Fruit fly (Drosophila melanogaster) whole organism, embryonic: ENCODE data around the gene Trs20.

Experiments
- BEAF-32 ChIP-seq: fragments of 200-800 bp; sonication (Bioruptor generic); optimal IDR thresholded peaks from 3 replicates; lab custom pipeline; 2017; ENCODE audit warnings: missing biosample characterization, missing genetic modification characterization, mild to moderate bottlenecking, moderate library complexity, missing genetic modification reagents
- Blimp-1 ChIP-seq: fragments of 200-800 bp; sonication (Bioruptor generic); optimal IDR thresholded peaks from 3 replicates; lab custom pipeline; 2018; ENCODE audit warnings: missing biosample characterization, missing genetic modification characterization, mild to moderate bottlenecking, moderate library complexity, missing genetic modification reagents
- CG11695 ChIP-seq: fragments of 200-800 bp; sonication (Bioruptor generic); IDR thresholded peaks from 3 replicates; pipeline ENCODE4 v1.3.6; 2022; ENCODE audit warnings: missing biosample characterization, missing genetic modification characterization
- CG13123 ChIP-seq: fragments of 200-800 bp; sonication (Bioruptor generic); optimal IDR thresholded peaks from 2 replicates; lab custom pipeline; 2016; ENCODE audit warnings: missing biosample characterization, missing genetic modification characterization
- CG13296 ChIP-seq: fragments of 200-800 bp; sonication (Bioruptor generic); optimal IDR thresholded peaks from 3 replicates; lab custom pipeline; 2018; ENCODE audit warnings: missing biosample characterization, mild to moderate bottlenecking, missing genetic modification characterization
- CG14014 ChIP-seq: fragments of 200-800 bp; sonication (Bioruptor generic); IDR thresholded peaks from 2 replicates; pipeline ENCODE4 v1.3.6; 2022; ENCODE audit warnings: missing biosample characterization, missing genetic modification characterization
- CG15073 ChIP-seq: fragments of 200-800 bp; sonication (Bioruptor generic); optimal IDR thresholded peaks from 2 replicates; lab custom pipeline; 2016; ENCODE audit warnings: missing biosample characterization, missing genetic modification characterization
- CG1647 ChIP-seq: fragments of 200-800 bp; sonication (Bioruptor generic); optimal IDR thresholded peaks from 3 replicates; lab custom pipeline; 2016; ENCODE audit warnings: missing biosample characterization, missing genetic modification characterization
- CG2129 ChIP-seq: fragments of 200-800 bp; sonication (Bioruptor generic); IDR thresholded peaks from 2 replicates; pipeline ENCODE4 v1.3.6; 2022; ENCODE audit warnings: missing biosample characterization, missing genetic modification characterization; ENCODE audit not compliant: partially characterized antibody
- CG32767 ChIP-seq: fragments of 200-800 bp; sonication (Bioruptor generic); IDR thresholded peaks from 2 replicates; pipeline ENCODE4 v1.3.6; 2022; ENCODE audit warnings: missing biosample characterization, missing genetic modification characterization
- CG3726 ChIP-seq: fragments of 200-800 bp; sonication (Bioruptor generic); IDR thresholded peaks from 3 replicates; pipeline ENCODE4, ENCODE4 v1.3.6; 2022; ENCODE audit warnings: missing biosample characterization, missing genetic modification characterization
- CG3995 ChIP-seq: fragments of 200-800 bp; sonication (Bioruptor generic); optimal IDR thresholded peaks from 3 replicates; lab custom pipeline; 2016; ENCODE audit warnings: missing biosample characterization, missing genetic modification characterization
- CG7987 ChIP-seq: fragments of 200-800 bp; sonication (Bioruptor generic); optimal IDR thresholded peaks from 2 replicates; lab custom pipeline; 2018; ENCODE audit warnings: missing biosample characterization, mild to moderate bottlenecking, missing genetic modification characterization, moderate library complexity
- CG8388 ChIP-seq: fragments of 200-800 bp; sonication (Bioruptor generic); optimal IDR thresholded peaks from 2 replicates; lab custom pipeline; 2019; ENCODE audit warnings: missing biosample characterization, mild to moderate bottlenecking, missing genetic modification characterization, moderate library complexity
- Chrac-16 ChIP-seq: fragments of 200-800 bp; sonication (Bioruptor generic); optimal IDR thresholded peaks from 3 replicates; lab custom pipeline; 2016; ENCODE audit warnings: missing biosample characterization, missing genetic modification characterization
- D19A ChIP-seq: fragments of 200-800 bp; optimal IDR thresholded peaks from 3 replicates; lab custom pipeline; 2019; ENCODE audit warnings: missing biosample characterization, mild to moderate bottlenecking, missing genetic modification characterization, moderate library complexity
- Doc3 ChIP-seq: fragments of 200-800 bp; sonication (Bioruptor generic); IDR thresholded peaks from 3 replicates; pipeline ENCODE4 v1.3.6; 2022; ENCODE audit warnings: missing biosample characterization, missing genetic modification characterization; ENCODE audit not compliant: partially characterized antibody
- Drgx ChIP-seq: fragments of 200-800 bp; sonication (Bioruptor generic); IDR thresholded peaks from 2 replicates; pipeline ENCODE4 v1.3.6; 2022; ENCODE audit warnings: missing biosample characterization, missing genetic modification characterization
- Fer2 ChIP-seq: fragments of 200-800 bp; sonication (Bioruptor generic); optimal IDR thresholded peaks from 2 replicates; lab custom pipeline; 2018; ENCODE audit warnings: missing biosample characterization, mild to moderate bottlenecking, missing genetic modification characterization, moderate library complexity
- Fer3 ChIP-seq: fragments of 200-800 bp; sonication (Bioruptor generic); optimal IDR thresholded peaks from 2 replicates; lab custom pipeline; 2018; ENCODE audit warnings: missing biosample characterization, mild to moderate bottlenecking, missing genetic modification characterization, moderate library complexity
- Hr78 ChIP-seq, 2 experiments: fragments of 200-800 bp in 1 of 2; fragments of >200 bp in 1 of 2; sonication (Bioruptor generic) in 1 of 2; optimal IDR thresholded peaks; 2 replicates each; lab custom pipeline; 2017 to 2019; ENCODE audit warnings: missing biosample characterization in 2 of 2, missing genetic modification characterization in 2 of 2, mild to moderate bottlenecking in 1 of 2, moderate library complexity in 1 of 2
- MESR4 ChIP-seq: fragments of 200-800 bp; sonication (Bioruptor generic); optimal IDR thresholded peaks from 2 replicates; lab custom pipeline; 2018; ENCODE audit warnings: missing biosample characterization, mild to moderate bottlenecking, missing genetic modification characterization, moderate library complexity
- Mad ChIP-seq: fragments of 200-800 bp; sonication (Bioruptor generic); optimal IDR thresholded peaks from 2 replicates; lab custom pipeline; 2016; ENCODE audit warnings: missing biosample characterization, missing genetic modification characterization
- Max ChIP-seq: fragments of 200-800 bp; sonication (Bioruptor generic); optimal IDR thresholded peaks from 2 replicates; lab custom pipeline; 2016; ENCODE audit warnings: missing biosample characterization, mild to moderate bottlenecking, missing genetic modification characterization
- Mrtf ChIP-seq: fragments of 200-800 bp; sonication (Bioruptor generic); IDR thresholded peaks from 3 replicates; pipeline ENCODE4 v1.3.6; 2022; ENCODE audit warnings: missing biosample characterization, missing genetic modification characterization
- Neu2 ChIP-seq: fragments of 200-800 bp; sonication (Bioruptor generic); optimal IDR thresholded peaks from 3 replicates; lab custom pipeline; 2016; ENCODE audit warnings: missing biosample characterization, missing genetic modification characterization, borderline replicate concordance
- Oli ChIP-seq: fragments of 200-800 bp; sonication (Bioruptor generic); optimal IDR thresholded peaks from 2 replicates; lab custom pipeline; 2018; ENCODE audit warnings: missing biosample characterization, mild to moderate bottlenecking, missing genetic modification characterization, moderate library complexity
- PHDP ChIP-seq: fragments of 200-800 bp; sonication (Bioruptor generic); optimal IDR thresholded peaks from 3 replicates; lab custom pipeline; 2018; ENCODE audit warnings: missing biosample characterization, mild to moderate bottlenecking, missing genetic modification characterization, moderate library complexity
- Xbp1 ChIP-seq: fragments of 200-800 bp; sonication (Bioruptor generic); optimal IDR thresholded peaks from 3 replicates; lab custom pipeline; 2016; ENCODE audit warnings: missing biosample characterization, mild to moderate bottlenecking, missing genetic modification characterization
- bab2 ChIP-seq: fragments of 200-800 bp; sonication (Bioruptor generic); optimal IDR thresholded peaks from 2 replicates; lab custom pipeline; 2016; ENCODE audit warnings: missing biosample characterization, missing genetic modification characterization
- bigmax ChIP-seq: fragments of 200-800 bp; sonication (Bioruptor generic); optimal IDR thresholded peaks from 2 replicates; lab custom pipeline; 2018; ENCODE audit warnings: missing biosample characterization, mild to moderate bottlenecking, missing genetic modification characterization
- chm ChIP-seq: fragments of 200-800 bp; sonication (Bioruptor generic); IDR thresholded peaks from 2 replicates; pipeline ENCODE4 v1.3.6; 2022; ENCODE audit warnings: missing biosample characterization, missing genetic modification characterization
- dysf ChIP-seq: fragments of 200-800 bp; sonication (Bioruptor generic); IDR thresholded peaks from 3 replicates; pipeline ENCODE4 v1.3.6; 2022; ENCODE audit warnings: missing biosample characterization, missing genetic modification characterization
- esg ChIP-seq: fragments of 200-800 bp; sonication (Bioruptor generic); conservative IDR thresholded peaks from 2 replicates; pipeline ENCODE4 v1.3.6; 2022; ENCODE audit warnings: missing biosample characterization, missing genetic modification characterization
- grau ChIP-seq: fragments of 200-800 bp; optimal IDR thresholded peaks from 3 replicates; lab custom pipeline; 2019; ENCODE audit warnings: missing biosample characterization, mild to moderate bottlenecking, missing genetic modification characterization, moderate library complexity
- grn ChIP-seq: fragments of 200-800 bp; sonication (Bioruptor generic); optimal IDR thresholded peaks from 3 replicates; lab custom pipeline; 2017; ENCODE audit warnings: missing biosample characterization, missing genetic modification characterization
- ham ChIP-seq: fragments of 200-800 bp; sonication (Bioruptor generic); IDR thresholded peaks from 2 replicates; pipeline ENCODE4 v1.3.6; 2022; ENCODE audit warnings: missing biosample characterization, missing genetic modification characterization
- hbn ChIP-seq: fragments of 200-800 bp; sonication (Bioruptor generic); IDR thresholded peaks from 2 replicates; pipeline ENCODE4 v1.3.6; 2022; ENCODE audit warnings: missing biosample characterization, missing genetic modification characterization; ENCODE audit not compliant: partially characterized antibody
- hkb ChIP-seq, 2 experiments: fragments of 200-800 bp in 1 of 2; fragments of >200 bp in 1 of 2; sonication (Bioruptor generic) in 1 of 2; IDR thresholded peaks in 1 of 2; optimal IDR thresholded peaks in 1 of 2; 2 replicates each; pipeline versions ENCODE4 v1.3.6 to Lab custom; 2017 to 2022; ENCODE audit warnings: missing biosample characterization in 1 of 2, missing genetic modification characterization in 1 of 2
- ken ChIP-seq: fragments of 200-800 bp; sonication (Bioruptor generic); IDR thresholded peaks from 3 replicates; pipeline ENCODE4 v1.3.6; 2022; ENCODE audit warnings: missing biosample characterization, missing genetic modification characterization
- odd ChIP-seq: fragments of 200-800 bp; sonication (Bioruptor generic); optimal IDR thresholded peaks from 2 replicates; lab custom pipeline; 2017; ENCODE audit warnings: missing biosample characterization, mild to moderate bottlenecking, missing genetic modification characterization
- pan ChIP-seq, 4 experiments: fragments of >200 bp in 3 of 4; fragments of 200-800 bp in 1 of 4; sonication (Bioruptor generic) in 1 of 4; optimal IDR thresholded peaks in 3 of 4; IDR thresholded peaks in 1 of 4; 2 replicates each; pipeline versions ENCODE4 v1.3.6 to Lab custom; 2017 to 2022; ENCODE audit warnings: missing biosample characterization in 2 of 4, missing genetic modification characterization in 2 of 4, mixed read lengths in 1 of 4
- prd ChIP-seq, 3 experiments: fragments of >200 bp in 2 of 3; fragments of 200-800 bp in 1 of 3; sonication (Bioruptor generic) in 1 of 3; optimal IDR thresholded peaks in 2 of 3; IDR thresholded peaks in 1 of 3; 2 replicates in 2 of 3; 3 replicates in 1 of 3; pipeline versions ENCODE4 v1.3.6 to Lab custom; 2017 to 2022; ENCODE audit warnings: missing biosample characterization in 1 of 3, missing genetic modification characterization in 1 of 3
- pum ChIP-seq: fragments of 200-800 bp; sonication (Bioruptor generic); optimal IDR thresholded peaks from 2 replicates; lab custom pipeline; 2016; ENCODE audit warnings: missing biosample characterization, missing genetic modification characterization
- pzg ChIP-seq: fragments of 200-800 bp; sonication (Bioruptor generic); optimal IDR thresholded peaks from 3 replicates; lab custom pipeline; 2018; ENCODE audit warnings: missing biosample characterization, mild to moderate bottlenecking, missing genetic modification characterization, moderate library complexity
- toy ChIP-seq: fragments of 200-800 bp; sonication (Bioruptor generic); IDR thresholded peaks from 2 replicates; pipeline ENCODE4 v1.3.6; 2022; ENCODE audit warnings: missing biosample characterization, missing genetic modification characterization
- unpg ChIP-seq: fragments of 200-800 bp; sonication (Bioruptor generic); optimal IDR thresholded peaks from 3 replicates; lab custom pipeline; 2018; ENCODE audit warnings: missing biosample characterization, mild to moderate bottlenecking, missing genetic modification characterization, moderate library complexity

Gene Trs20

dm6 chr3L:16160420-16161069 lies 29.1 kb upstream of the Trs20 start (continued):
- no peak; the same call in 1 of the 2 replicates for TF ChIP-seq ham
- 0 out of 3 replicates have a peak, but pooled peaks have one; percentile 24 for TF ChIP-seq CG3726 (GFP tag; lab: Robert Waterston, UW)
- no peak for TF ChIP-seq MESR4 (GFP tag; lab: Kevin White, UChicago)
- TF ChIP-seq Xbp1 (GFP tag; lab: Kevin White, UChicago): peak; percentile 64
- TF ChIP-seq D19A (tag; lab: Kevin White, UChicago): peak; percentile 64
- peak; percentile 70 for TF ChIP-seq CG13296 (GFP tag; lab: Kevin White, UChicago)
- no peak for TF ChIP-seq CG13123 (GFP tag; lab: Kevin White, UChicago)
- TF ChIP-seq pum (GFP tag; lab: Kevin White, UChicago): peak; percentile 60
- TF ChIP-seq hkb (optimal IDR thresholded peaks at IDR 0.05; lab: Kevin White, UChicago): no peak
- TF ChIP-seq hkb (GFP tag; IDR thresholded peaks at IDR 0.05; lab: Robert Waterston, UW): peak; percentile 38; the same call in 1 of the 2 replicates
- TF ChIP-seq CG2129: no peak
- peak; percentile 67 for TF ChIP-seq CG11695 (GFP tag; lab: Robert Waterston, UW)
- peak; percentile 5 for TF ChIP-seq Mad (GFP tag; lab: Kevin White, UChicago)
- no peak for TF ChIP-seq prd (optimal IDR thresholded peaks at IDR 0.05; lab: Kevin White, UChicago)
- peak; percentile 53; the same call in 2 of the 3 replicates for TF ChIP-seq prd (GFP tag; IDR thresholded peaks at IDR 0.05; lab: Robert Waterston, UW)
- peak; percentile 47 for TF ChIP-seq esg (GFP tag; lab: Robert Waterston, UW)
- no peak for TF ChIP-seq CG32767
- TF ChIP-seq grn (GFP tag; lab: Kevin White, UChicago): peak; percentile 54
- TF ChIP-seq chm: no peak
- TF ChIP-seq ken: 0 out of 3 replicates have a peak, but pooled peaks have one; percentile 29
- TF ChIP-seq bab2 (GFP tag; lab: Kevin White, UChicago): peak; percentile 57
- 0 out of 3 replicates have a peak, but pooled peaks have one; percentile 23 for TF ChIP-seq Mrtf (GFP tag; lab: Robert Waterston, UW)
- peak; percentile 55 for TF ChIP-seq CG7987 (GFP tag; lab: Kevin White, UChicago)
- TF ChIP-seq Doc3 (GFP tag; lab: Robert Waterston, UW): no peak
- TF ChIP-seq Max (GFP tag; lab: Kevin White, UChicago): peak; percentile 25
- TF ChIP-seq Fer2: no peak
- TF ChIP-seq Hr78 (GFP tag; optimal IDR thresholded peaks at IDR 0.05; lab: Kevin White, UChicago): no peak
- TF ChIP-seq pzg: no peak
- no peak for TF ChIP-seq CG1647 (GFP tag; lab: Kevin White, UChicago)
- TF ChIP-seq BEAF-32 (GFP tag; lab: Kevin White, UChicago): no peak
- TF ChIP-seq unpg (GFP tag; lab: Kevin White, UChicago): peak; percentile 54
- peak; percentile 41 for TF ChIP-seq CG3995 (GFP tag; lab: Kevin White, UChicago)
- no peak for TF ChIP-seq Neu2 (GFP tag; lab: Kevin White, UChicago)
- peak; percentile 47 for TF ChIP-seq Chrac-16 (GFP tag; lab: Kevin White, UChicago)
- no peak for TF ChIP-seq odd (GFP tag; lab: Kevin White, UChicago)
- TF ChIP-seq CG8388 (GFP tag; lab: Kevin White, UChicago): peak; percentile 48
- peak; percentile 78; the same call in 2 of the 3 replicates for TF ChIP-seq dysf
- TF ChIP-seq CG15073 (GFP tag; lab: Kevin White, UChicago): no peak
- peak; percentile 75 for TF ChIP-seq Oli (tag; lab: Kevin White, UChicago)
- TF ChIP-seq Fer3 (tag; lab: Kevin White, UChicago): peak; percentile 72
- no peak for TF ChIP-seq pan (optimal IDR thresholded peaks at IDR 0.05; lab: Kevin White, UChicago)
- peak in 1 of 2 experiments; percentile 57 for TF ChIP-seq pan (GFP tag; optimal IDR thresholded peaks at IDR 0.05 in 1 of 2, IDR thresholded peaks at IDR 0.05 in 1 of 2)
- no peak for TF ChIP-seq bigmax (GFP tag; lab: Kevin White, UChicago)
- no peak for TF ChIP-seq hbn (GFP tag; lab: Robert Waterston, UW)
- no peak for TF ChIP-seq toy (GFP tag; lab: Robert Waterston, UW)
- TF ChIP-seq PHDP (tag; lab: Kevin White, UChicago): peak; percentile 58
- TF ChIP-seq Blimp-1 (GFP tag; lab: Kevin White, UChicago): peak; percentile 63
- no peak for TF ChIP-seq Drgx
- peak; percentile 43 for TF ChIP-seq CG14014
- peak; percentile 78 for TF ChIP-seq grau
